Fruit fly (Drosophila melanogaster) whole organism, embryonic: ENCODE results near the gene CG15142.
A peak's percentile ranks its signal among the peaks of the same experiment; 100 is the strongest.

ENCODE experiments used
- Awh ChIP-seq: fragments of 200-800 bp; sonication (Bioruptor generic); IDR thresholded peaks from 2 replicates; pipeline ENCODE4, ENCODE4 v1.3.6; 2022; ENCODE audit warnings: missing biosample characterization, missing genetic modification characterization
- Blimp-1 ChIP-seq: fragments of 200-800 bp; sonication (Bioruptor generic); optimal IDR thresholded peaks from 3 replicates; lab custom pipeline; 2018; ENCODE audit warnings: missing biosample characterization, missing genetic modification characterization, mild to moderate bottlenecking, moderate library complexity, missing genetic modification reagents
- CG15514 ChIP-seq: fragments of 200-800 bp; sonication (Bioruptor generic); optimal IDR thresholded peaks from 3 replicates; lab custom pipeline; 2017; ENCODE audit warnings: missing biosample characterization, missing genetic modification characterization, mild to moderate bottlenecking, moderate library complexity, missing genetic modification reagents
- CG15601 ChIP-seq: fragments of 200-800 bp; sonication (Bioruptor generic); optimal IDR thresholded peaks from 3 replicates; lab custom pipeline; 2019; ENCODE audit warnings: missing biosample characterization, mild to moderate bottlenecking, missing genetic modification characterization, moderate library complexity
- CG16815 ChIP-seq: fragments of 200-800 bp; sonication (Bioruptor generic); optimal IDR thresholded peaks from 3 replicates; lab custom pipeline; 2017; ENCODE audit warnings: missing biosample characterization, mild to moderate bottlenecking, missing genetic modification characterization
- CG16863 ChIP-seq: fragments of 200-800 bp; sonication (Bioruptor generic); optimal IDR thresholded peaks from 3 replicates; lab custom pipeline; 2016; ENCODE audit warnings: missing biosample characterization, missing genetic modification characterization
- CG18011 ChIP-seq: fragments of 200-800 bp; sonication (Bioruptor generic); optimal IDR thresholded peaks from 2 replicates; lab custom pipeline; 2017; ENCODE audit warnings: missing biosample characterization, missing genetic modification characterization, mild to moderate bottlenecking, moderate library complexity, missing genotype
- CG18619 ChIP-seq: fragments of 200-800 bp; sonication (Bioruptor generic); optimal IDR thresholded peaks from 3 replicates; lab custom pipeline; 2017; ENCODE audit warnings: missing biosample characterization, mild to moderate bottlenecking, missing genetic modification characterization
- CG2120 ChIP-seq: fragments of 200-800 bp; sonication (Bioruptor generic); optimal IDR thresholded peaks from 3 replicates; lab custom pipeline; 2016; ENCODE audit warnings: missing biosample characterization, missing genetic modification characterization
- CG31388 ChIP-seq: fragments of 200-800 bp; sonication (Bioruptor generic); optimal IDR thresholded peaks from 2 replicates; lab custom pipeline; 2016; ENCODE audit warnings: missing biosample characterization, missing genetic modification characterization
- CG5245 ChIP-seq: fragments of 200-800 bp; sonication (Bioruptor generic); optimal IDR thresholded peaks from 3 replicates; lab custom pipeline; 2016; ENCODE audit warnings: missing biosample characterization, missing genetic modification characterization
- CG7556 ChIP-seq: fragments of 200-800 bp; sonication (Bioruptor generic); optimal IDR thresholded peaks from 2 replicates; lab custom pipeline; 2017; ENCODE audit warnings: missing biosample characterization, mild to moderate bottlenecking, missing genetic modification characterization
- CG7839 ChIP-seq: fragments of 200-800 bp; sonication (Bioruptor generic); optimal IDR thresholded peaks from 3 replicates; lab custom pipeline; 2018; ENCODE audit warnings: missing biosample characterization, mild to moderate bottlenecking, missing genetic modification characterization, moderate library complexity
- CG9609 ChIP-seq: fragments of 200-800 bp; sonication (Bioruptor generic); optimal IDR thresholded peaks from 3 replicates; lab custom pipeline; 2016; ENCODE audit warnings: missing biosample characterization, missing genetic modification characterization
- CG9797 ChIP-seq: fragments of 200-800 bp; sonication (Bioruptor generic); optimal IDR thresholded peaks from 3 replicates; lab custom pipeline; 2018; ENCODE audit warnings: missing biosample characterization, mild to moderate bottlenecking, missing genetic modification characterization
- Dref ChIP-seq: fragments of 200-800 bp; sonication (Bioruptor generic); IDR thresholded peaks from 2 replicates; pipeline ENCODE4 v1.3.6; 2022; ENCODE audit warnings: missing biosample characterization, missing genetic modification characterization
- Fer3 ChIP-seq: fragments of 200-800 bp; sonication (Bioruptor generic); optimal IDR thresholded peaks from 2 replicates; lab custom pipeline; 2018; ENCODE audit warnings: missing biosample characterization, mild to moderate bottlenecking, missing genetic modification characterization, moderate library complexity
- H2.0 ChIP-seq: fragments of 200-800 bp; sonication (Bioruptor generic); IDR thresholded peaks from 2 replicates; pipeline ENCODE4 v1.3.6; 2022; ENCODE audit warnings: missing biosample characterization, missing genetic modification characterization
- HLH4C ChIP-seq: fragments of 200-800 bp; sonication (Bioruptor generic); IDR thresholded peaks from 3 replicates; pipeline ENCODE4 v1.3.6; 2022; ENCODE audit warnings: missing biosample characterization, missing genetic modification characterization; ENCODE audit not compliant: partially characterized antibody
- HmgZ ChIP-seq: fragments of 200-800 bp; sonication (Bioruptor generic); optimal IDR thresholded peaks from 2 replicates; lab custom pipeline; 2018; ENCODE audit warnings: missing biosample characterization, mild to moderate bottlenecking, missing genetic modification characterization
- Mad ChIP-seq: fragments of 200-800 bp; sonication (Bioruptor generic); optimal IDR thresholded peaks from 2 replicates; lab custom pipeline; 2016; ENCODE audit warnings: missing biosample characterization, missing genetic modification characterization
- Med ChIP-seq: fragments of 200-800 bp; sonication (Bioruptor generic); peaks from one replicate; lab custom pipeline; 2016; ENCODE audit warnings: missing biosample characterization, missing genetic modification characterization, mild to moderate bottlenecking, inconsistent platforms, moderate library complexity
- Oli ChIP-seq: fragments of 200-800 bp; sonication (Bioruptor generic); optimal IDR thresholded peaks from 2 replicates; lab custom pipeline; 2018; ENCODE audit warnings: missing biosample characterization, mild to moderate bottlenecking, missing genetic modification characterization, moderate library complexity
- Pdp1 ChIP-seq, 2 experiments: fragments of 200-800 bp; sonication (Bioruptor generic); optimal IDR thresholded peaks; 3 replicates each; lab custom pipeline; 2016; ENCODE audit warnings: missing biosample characterization in 2 of 2, missing genetic modification characterization in 2 of 2, mild to moderate bottlenecking in 1 of 2, moderate library complexity in 1 of 2
- Ravus ChIP-seq: fragments of 200-800 bp; sonication (Bioruptor generic); IDR thresholded peaks from 2 replicates; pipeline ENCODE4 v1.3.6; 2022; ENCODE audit warnings: missing biosample characterization, missing genetic modification characterization
- Spps ChIP-seq: fragments of 200-800 bp; sonication (Bioruptor generic); optimal IDR thresholded peaks from 2 replicates; lab custom pipeline; 2018; ENCODE audit warnings: missing biosample characterization, mild to moderate bottlenecking, missing genetic modification characterization
- Trl ChIP-seq, 3 experiments: fragments of >200 bp in 2 of 3; fragments of 200-800 bp in 1 of 3; sonication (Bioruptor generic) in 1 of 3; optimal IDR thresholded peaks; 2 replicates in 1 of 3; 3 replicates in 2 of 3; lab custom pipeline; 2016 to 2017; ENCODE audit warnings: missing biosample characterization in 1 of 3, missing genetic modification characterization in 1 of 3
- amos ChIP-seq: fragments of 200-800 bp; sonication (Bioruptor generic); IDR thresholded peaks from 2 replicates; pipeline ENCODE4 v1.3.6; 2022; ENCODE audit warnings: missing biosample characterization, missing genetic modification characterization; ENCODE audit not compliant: partially characterized antibody
- ara ChIP-seq: fragments of 200-800 bp; sonication (Bioruptor generic); IDR thresholded peaks from 2 replicates; pipeline ENCODE4 v1.3.6; 2022; ENCODE audit warnings: missing biosample characterization, missing genetic modification characterization
- bsh ChIP-seq, 2 experiments: fragments of 200-800 bp; sonication (Bioruptor generic); optimal IDR thresholded peaks; 2 replicates each; lab custom pipeline; 2017 to 2018; ENCODE audit warnings: mild to moderate bottlenecking in 2 of 2, missing biosample characterization in 2 of 2, missing genetic modification characterization in 2 of 2, moderate library complexity in 1 of 2
- cad ChIP-seq: fragments of >200 bp; optimal IDR thresholded peaks from 2 replicates; lab custom pipeline; 2017; ENCODE audit warnings: missing biosample characterization, missing genetic modification characterization
- cg ChIP-seq: fragments of 200-800 bp; sonication (Bioruptor generic); optimal IDR thresholded peaks from 3 replicates; lab custom pipeline; 2019; ENCODE audit warnings: missing biosample characterization, mild to moderate bottlenecking, missing genetic modification characterization, moderate library complexity
- cwo ChIP-seq: fragments of 200-800 bp; sonication (Bioruptor generic); optimal IDR thresholded peaks from 3 replicates; lab custom pipeline; 2017; ENCODE audit warnings: missing biosample characterization, missing genetic modification characterization, mild to moderate bottlenecking, moderate library complexity, missing genetic modification reagents
- dan ChIP-seq: fragments of 200-800 bp; sonication (Bioruptor generic); IDR thresholded peaks from 2 replicates; pipeline ENCODE4 v1.3.6; 2022; ENCODE audit warnings: missing biosample characterization, missing genetic modification characterization
- danr ChIP-seq: fragments of 200-800 bp; sonication (Bioruptor generic); IDR thresholded peaks from 2 replicates; pipeline ENCODE4 v1.3.6; 2022; ENCODE audit warnings: missing biosample characterization, missing genetic modification characterization
- fd96Cb ChIP-seq: fragments of 200-800 bp; sonication (Bioruptor generic); optimal IDR thresholded peaks from 2 replicates; lab custom pipeline; 2018; ENCODE audit warnings: missing biosample characterization, mild to moderate bottlenecking, missing genetic modification characterization, moderate library complexity
- grau ChIP-seq: fragments of 200-800 bp; optimal IDR thresholded peaks from 3 replicates; lab custom pipeline; 2019; ENCODE audit warnings: missing biosample characterization, mild to moderate bottlenecking, missing genetic modification characterization, moderate library complexity
- gsb-n ChIP-seq: fragments of 200-800 bp; sonication (Bioruptor generic); optimal IDR thresholded peaks from 3 replicates; lab custom pipeline; 2018; ENCODE audit warnings: missing biosample characterization, mild to moderate bottlenecking, missing genetic modification characterization
- peb ChIP-seq: fragments of 200-800 bp; sonication (Bioruptor generic); IDR thresholded peaks from 2 replicates; pipeline ENCODE4 v1.3.6; 2022; ENCODE audit warnings: missing biosample characterization, missing genetic modification characterization
- repo ChIP-seq: fragments of 200-800 bp; sonication (Bioruptor generic); optimal IDR thresholded peaks from 2 replicates; lab custom pipeline; 2016; ENCODE audit warnings: missing biosample characterization, missing genetic modification characterization
- ro ChIP-seq: fragments of 200-800 bp; sonication (Bioruptor generic); IDR thresholded peaks from 2 replicates; pipeline ENCODE4 v1.3.6; 2022; ENCODE audit warnings: missing biosample characterization, missing genetic modification characterization
- slou ChIP-seq: fragments of 200-800 bp; sonication (Bioruptor generic); optimal IDR thresholded peaks from 3 replicates; lab custom pipeline; 2016; ENCODE audit warnings: missing biosample characterization, missing genetic modification characterization
- ssp ChIP-seq: fragments of 200-800 bp; sonication (Bioruptor generic); IDR thresholded peaks from 2 replicates; pipeline ENCODE4 v1.3.6; 2022; ENCODE audit warnings: missing biosample characterization, missing genetic modification characterization
- tna ChIP-seq: fragments of 200-800 bp; sonication (Bioruptor generic); IDR thresholded peaks from 2 replicates; pipeline ENCODE4 v1.3.6; 2022; ENCODE audit warnings: missing biosample characterization, missing genetic modification characterization; ENCODE audit not compliant: partially characterized antibody
- vfl ChIP-seq: fragments of 200-800 bp; sonication (Bioruptor generic); optimal IDR thresholded peaks from 2 replicates; lab custom pipeline; 2016; ENCODE audit warnings: missing biosample characterization, missing genetic modification characterization
- z ChIP-seq: fragments of 200-800 bp; sonication (Bioruptor generic); IDR thresholded peaks from 3 replicates; pipeline ENCODE4 v1.3.6; 2022; ENCODE audit warnings: missing biosample characterization, missing genetic modification characterization
- zen2 ChIP-seq: fragments of 200-800 bp; sonication (Bioruptor generic); IDR thresholded peaks from 3 replicates; pipeline ENCODE4 v1.3.6; 2022; ENCODE audit warnings: missing biosample characterization, missing genetic modification characterization; ENCODE audit not compliant: partially characterized antibody

CG15142 gene

DNA sequence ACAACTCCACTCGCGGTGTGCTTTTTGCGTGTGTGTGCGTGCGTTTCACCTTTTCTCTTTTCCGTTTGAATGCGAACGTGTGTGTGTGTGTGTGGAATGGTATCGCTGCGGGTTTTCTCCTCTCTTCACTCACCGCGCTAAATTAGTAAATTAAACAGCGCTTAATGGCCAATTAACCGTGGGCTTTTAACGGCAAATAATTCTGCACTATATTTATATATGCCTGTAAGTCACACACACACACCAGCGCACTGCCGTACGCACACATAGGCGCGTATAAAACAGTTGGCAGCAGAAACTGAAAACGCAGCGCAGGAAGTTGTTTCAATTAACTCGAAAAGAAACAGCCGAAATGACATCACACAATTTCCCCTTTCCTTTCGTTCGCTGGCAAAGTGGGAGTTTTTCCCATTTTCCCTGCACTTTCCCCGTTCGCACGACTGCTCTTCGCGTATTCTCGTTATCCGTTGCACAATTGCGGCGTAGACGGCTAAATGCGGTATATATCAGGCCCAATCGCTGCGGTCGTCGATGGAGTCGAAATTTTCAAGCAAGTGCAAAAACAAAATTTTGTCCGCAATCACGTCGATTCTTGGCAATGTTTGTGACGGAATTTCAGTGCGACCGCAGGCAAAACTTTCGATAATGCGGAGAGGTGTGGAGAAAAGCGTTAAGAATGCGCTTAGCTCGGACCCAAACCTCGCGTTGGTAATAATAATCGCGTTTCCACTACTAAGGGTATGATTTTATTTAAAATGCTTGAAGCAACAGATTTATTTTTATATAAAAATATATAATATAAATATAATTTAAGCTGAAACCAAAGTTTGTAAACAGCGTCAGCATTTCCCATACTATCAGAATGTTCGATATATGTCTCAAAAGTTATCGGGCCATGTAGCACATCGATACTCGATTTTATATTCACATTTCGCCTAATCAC, 25.8 kb downstream of the CG15142 start, which contains the start of gene BicD (continued):
- TF ChIP-seq CG9797 (peak; percentile 80), gsb-n (tag; lab: Kevin White, UChicago) (peak; percentile 3), ro (GFP tag; lab: Robert Waterston, UW) (no peak), Blimp-1 (GFP tag; lab: Kevin White, UChicago) (peak; percentile 2), HmgZ (tag; lab: Kevin White, UChicago) (peak; percentile 73), ssp (GFP tag; lab: Robert Waterston, UW) (peak; percentile 71), Awh (GFP tag; lab: Robert Waterston, UW) (no peak), Dref (GFP tag; lab: Robert Waterston, UW) (peak; percentile 77), z (no peak), danr (GFP tag; lab: Robert Waterston, UW) (no peak), CG16815 (GFP tag; lab: Kevin White, UChicago) (no peak), zen2 (GFP tag; lab: Robert Waterston, UW) (peak; percentile 50; the same call in 1 of the 3 replicates), Fer3 (peak; percentile 5), Med (peak; percentile 76), slou (GFP tag; lab: Kevin White, UChicago) (no peak), peb (no peak), Oli (tag; lab: Kevin White, UChicago) (no peak), CG7556 (GFP tag; lab: Kevin White, UChicago) (no peak), Spps (no peak), CG15601 (tag; lab: Kevin White, UChicago) (peak; percentile 68), Trl (optimal IDR thresholded peaks at IDR 0.05; lab: Kevin White, UChicago) (peak in 1 of 2 experiments; percentile 17), Trl (GFP tag; optimal IDR thresholded peaks at IDR 0.05; lab: Kevin White, UChicago) (no peak), vfl (GFP tag; lab: Kevin White, UChicago) (no peak), Ravus (no peak), CG31388 (GFP tag; lab: Kevin White, UChicago) (no peak), amos (GFP tag; lab: Robert Waterston, UW) (peak; percentile 62), CG9609 (GFP tag; lab: Kevin White, UChicago) (no peak)

- no peak for TF ChIP-seq CG18619 (GFP tag; lab: Kevin White, UChicago)
- TF ChIP-seq cg, result peak; percentile 37
- TF ChIP-seq CG7839 (tag; lab: Kevin White, UChicago), result no peak
- no peak for TF ChIP-seq tna (GFP tag; lab: Robert Waterston, UW)
- TF ChIP-seq CG2120 (GFP tag; lab: Kevin White, UChicago), result peak; percentile 11
- no peak for TF ChIP-seq bsh (GFP tag; optimal IDR thresholded peaks at IDR 0.05; lab: Kevin White, UChicago)
- peak; percentile 41 to 59 for TF ChIP-seq Trl (optimal IDR thresholded peaks at IDR 0.05; lab: Kevin White, UChicago)
- no peak for TF ChIP-seq Trl (GFP tag; optimal IDR thresholded peaks at IDR 0.05; lab: Kevin White, UChicago)
- TF ChIP-seq HLH4C, result no peak
- no peak for TF ChIP-seq Mad (GFP tag; lab: Kevin White, UChicago)
- TF ChIP-seq grau (tag; lab: Kevin White, UChicago), result peak; percentile 4
- TF ChIP-seq HmgZ (tag; lab: Kevin White, UChicago), result peak; percentile 11
- TF ChIP-seq CG15514 (GFP tag; lab: Kevin White, UChicago), result no peak
- no peak for TF ChIP-seq H2.0 (GFP tag; lab: Robert Waterston, UW)
- peak; percentile 10 for TF ChIP-seq CG18011
- no peak for TF ChIP-seq repo (GFP tag; lab: Kevin White, UChicago)
- no peak for TF ChIP-seq CG16863 (GFP tag; lab: Kevin White, UChicago)
- no peak for TF ChIP-seq cad (GFP tag; lab: Kevin White, UChicago)
- no peak for TF ChIP-seq ara
- TF ChIP-seq dan, result no peak
- no peak for TF ChIP-seq CG5245
- TF ChIP-seq fd96Cb (tag; lab: Kevin White, UChicago), result no peak
- no peak for TF ChIP-seq Pdp1 (GFP tag; optimal IDR thresholded peaks at IDR 0.05; lab: Kevin White, UChicago)
- TF ChIP-seq cwo, result peak; percentile 93
Observed at dm6 chr2L:17471524-17471923, 27.1 kb downstream of the CG15142 start, which contains the start of gene Sgt. Sgt (plus strand) TSS chr2L:17471603.
